Worm (Caenorhabditis elegans): ENCODE results near the gene col-8.

col-8 gene

DNA sequence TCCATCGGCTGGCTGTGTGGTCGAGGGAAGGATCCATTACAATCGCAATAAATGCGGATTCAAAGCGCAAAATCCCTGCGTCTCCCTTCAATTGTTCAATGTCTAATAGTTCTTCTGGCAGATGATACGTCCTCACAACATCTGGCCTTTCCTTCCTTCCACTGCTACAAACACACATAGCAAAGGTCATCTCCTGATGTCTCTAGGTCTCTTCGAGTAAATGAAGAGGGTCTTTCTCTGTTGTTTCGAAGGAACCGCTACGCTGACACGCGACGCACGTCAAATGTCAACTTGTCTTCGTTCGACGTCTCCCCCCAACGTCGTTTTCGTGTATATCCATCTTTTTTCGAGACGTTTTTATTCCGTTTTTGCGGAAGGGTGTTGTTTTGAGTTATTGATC lies 41.5 kb downstream of the col-8 start (continued):
- peak in 1 of 3 experiments; percentile 32 for TF ChIP-seq ceh-82 (tag; optimal IDR thresholded peaks at IDR 0.05)
- no peak for TF ChIP-seq ceh-90 (tag; optimal IDR thresholded peaks at IDR 0.05)
- no peak for TF ChIP-seq nhr-12 (tag; optimal IDR thresholded peaks at IDR 0.05)
- peak; percentile 47 for TF ChIP-seq nhr-77 (tag; optimal IDR thresholded peaks at IDR 0.05)
- TF ChIP-seq lin-14 (GFP tag; optimal IDR thresholded peaks at IDR 0.05), result peak; percentile 91
- no peak for TF ChIP-seq grh-1 (GFP tag; IDR thresholded peaks at IDR 0.05)
- TF ChIP-seq elt-3 (tag; optimal IDR thresholded peaks at IDR 0.05), result peak in 2 of 6 experiments; percentile 17 to 65
- no peak for TF ChIP-seq mab-9 (GFP tag; IDR thresholded peaks at IDR 0.05)
- TF ChIP-seq nhr-85 (tag), result peak; percentile 92
- TF ChIP-seq nhr-47 (tag; optimal IDR thresholded peaks at IDR 0.05), result peak; percentile 49
- TF ChIP-seq snpc-4 (tag; optimal IDR thresholded peaks at IDR 0.05), result peak; percentile 31
- no peak for TF ChIP-seq sptf-1 (tag; optimal IDR thresholded peaks at IDR 0.05)
- TF ChIP-seq rnt-1 (tag; optimal IDR thresholded peaks at IDR 0.05), result peak; percentile 68
- peak; percentile 24 for TF ChIP-seq unc-86 (tag; optimal IDR thresholded peaks at IDR 0.05)
- peak; percentile 48 to 62 for TF ChIP-seq efl-1 (optimal IDR thresholded peaks at IDR 0.05)
- peak; percentile 40 to 82 for TF ChIP-seq efl-1 (GFP tag; optimal IDR thresholded peaks at IDR 0.05 in 1 of 2)

DNA sequence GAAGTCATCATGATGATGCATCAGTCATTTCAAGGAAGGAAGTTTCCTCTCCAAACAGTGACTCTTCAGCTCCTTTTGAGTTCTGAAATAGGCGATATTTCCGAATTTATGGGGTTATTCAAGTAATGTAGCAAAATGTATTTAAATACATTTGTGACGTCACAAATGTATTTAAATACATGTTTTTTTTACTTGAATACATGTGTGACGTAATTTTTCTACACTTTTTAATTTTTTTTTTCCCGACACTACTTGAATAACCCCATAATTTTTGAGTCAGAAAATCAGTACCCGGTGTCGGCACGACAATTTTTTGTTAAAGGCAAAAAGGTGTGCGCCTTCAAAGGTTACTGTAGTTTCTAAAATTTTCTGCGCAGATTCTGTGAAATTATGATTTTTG lies 45.4 kb downstream of the col-8 start:
- no peak for TF ChIP-seq nhr-28 (tag; optimal IDR thresholded peaks at IDR 0.05)

DNA sequence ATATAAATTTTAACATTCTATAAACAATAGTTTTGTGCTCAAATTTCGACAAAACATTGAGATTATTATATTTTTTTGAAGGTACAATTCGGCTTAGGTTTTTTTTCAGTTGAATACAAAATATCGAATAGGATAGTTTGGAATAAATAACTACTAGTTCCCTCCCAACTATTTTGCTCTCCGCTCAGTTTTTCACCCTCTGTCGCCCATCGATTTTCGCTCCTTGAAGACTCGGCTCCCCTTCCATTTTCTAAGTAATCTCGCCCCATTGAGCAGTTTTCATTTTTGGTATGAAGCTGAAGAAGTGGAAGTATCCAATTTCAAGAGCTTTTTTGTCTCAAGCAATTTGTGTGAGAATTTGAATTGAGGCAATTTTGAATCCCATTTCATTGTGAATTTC lies 46.7 kb downstream of the col-8 start, which contains the start of gene F31E3.2:
Gene F31E3.2, plus strand, starts transcription at position 301 of the 400 bp plus-strand sequence.
- no peak for TF ChIP-seq zip-4 (GFP tag; optimal IDR thresholded peaks at IDR 0.05)
- peak in 1 of 2 experiments; percentile 9 for TF ChIP-seq lsy-2 (tag; optimal IDR thresholded peaks at IDR 0.05)

DNA sequence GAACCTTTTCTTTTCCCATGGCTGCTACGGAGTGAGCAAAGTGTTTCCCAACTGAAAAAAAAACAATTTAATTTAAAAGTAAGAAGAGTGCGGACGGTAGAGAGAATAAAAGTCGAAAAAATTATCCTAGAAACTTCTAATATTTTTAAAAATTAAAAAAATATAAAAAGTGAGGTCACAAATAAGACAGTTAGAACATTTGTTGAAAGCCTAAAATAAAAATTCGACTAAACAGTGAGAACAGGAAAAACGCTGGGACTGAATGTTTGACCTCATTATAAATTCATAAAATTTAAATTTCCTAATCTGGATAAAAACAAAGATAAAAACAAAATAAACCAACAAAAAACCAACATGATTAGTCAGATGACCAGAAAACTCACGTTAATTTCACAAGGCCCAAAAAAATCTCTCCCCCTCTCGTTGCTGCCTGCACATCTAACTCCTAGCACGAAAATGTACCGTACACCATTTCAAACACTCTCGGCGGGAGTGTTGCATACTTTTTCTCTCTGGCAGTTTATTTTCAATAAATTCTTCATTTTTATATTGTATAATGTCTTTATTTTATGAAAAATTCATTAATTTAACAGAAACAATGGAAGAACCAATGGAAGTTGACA lies 48.6 kb downstream of the col-8 start, which contains the start of the genes eef-1A.1 and rfc-4:
Gene eef-1A.1, minus strand, starts transcription at position 51 of the 623 bp plus-strand sequence.
Gene rfc-4, plus strand, starts transcription at position 592 of the 623 bp plus-strand sequence.
- peak; percentile 96 for TF ChIP-seq nhr-77 (tag; optimal IDR thresholded peaks at IDR 0.05)
- peak; percentile 82 for TF ChIP-seq aha-1 (tag; optimal IDR thresholded peaks at IDR 0.05)
- TF ChIP-seq unc-30 (tag; optimal IDR thresholded peaks at IDR 0.05), result no peak
- peak; percentile 75 for TF ChIP-seq sox-4 (tag; optimal IDR thresholded peaks at IDR 0.05)
- TF ChIP-seq ztf-4 (tag; optimal IDR thresholded peaks at IDR 0.05), result peak; percentile 93
- TF ChIP-seq mdl-1 (tag; optimal IDR thresholded peaks at IDR 0.05), result peak in 1 of 2 experiments; percentile 97
- peak; percentile 93 for TF ChIP-seq aly-2 (tag; optimal IDR thresholded peaks at IDR 0.05)
- peak; percentile 95 for TF ChIP-seq jun-1 (tag; optimal IDR thresholded peaks at IDR 0.05)
- peak; percentile 99 for TF ChIP-seq snu-23 (GFP tag; optimal IDR thresholded peaks at IDR 0.05)
- TF ChIP-seq unc-86 (tag; optimal IDR thresholded peaks at IDR 0.05), result peak; percentile 93
- no peak for TF ChIP-seq Y116A8C.19 (tag; optimal IDR thresholded peaks at IDR 0.05; ENCODE audit: borderline replicate concordance)
- TF ChIP-seq nhr-28 (tag; optimal IDR thresholded peaks at IDR 0.05), result no peak
- no peak for TF ChIP-seq sptf-1 (tag; optimal IDR thresholded peaks at IDR 0.05)
- peak; percentile 94 for TF ChIP-seq pax-3 (tag; optimal IDR thresholded peaks at IDR 0.05)
- TF ChIP-seq ceh-90 (tag; optimal IDR thresholded peaks at IDR 0.05), result peak; percentile 59
- TF ChIP-seq unc-98 (GFP tag; IDR thresholded peaks at IDR 0.05), result peak; percentile 51; the same call in 1 of the 2 replicates
- TF ChIP-seq pqm-1 (tag; optimal IDR thresholded peaks at IDR 0.05), result no peak
- TF ChIP-seq egl-27 (tag; optimal IDR thresholded peaks at IDR 0.05), result peak in 1 of 2 experiments; percentile 5
- TF ChIP-seq hpl-2 (GFP tag; optimal IDR thresholded peaks at IDR 0.05), result peak; percentile 90
- peak; percentile 0 for TF ChIP-seq C34B4.2 (tag; optimal IDR thresholded peaks at IDR 0.05)
- peak; percentile 97 for TF ChIP-seq lin-14 (GFP tag; optimal IDR thresholded peaks at IDR 0.05)
- peak; percentile 98 for TF ChIP-seq isw-1 (GFP tag; IDR thresholded peaks at IDR 0.05)
- peak in 1 of 2 experiments; percentile 85 for TF ChIP-seq ztf-11 (tag; optimal IDR thresholded peaks at IDR 0.05)
- TF ChIP-seq irx-1 (tag; optimal IDR thresholded peaks at IDR 0.05), result peak; percentile 91
- TF ChIP-seq lin-15B (tag; optimal IDR thresholded peaks at IDR 0.05), result peak; percentile 96
- TF ChIP-seq elt-2 (tag; optimal IDR thresholded peaks at IDR 0.05), result peak; percentile 59
- peak; percentile 98 for TF ChIP-seq nhr-85 (tag)
- peak; percentile 98 for TF ChIP-seq nhr-71 (tag; optimal IDR thresholded peaks at IDR 0.05)
- no peak for TF ChIP-seq tlp-1 (tag; optimal IDR thresholded peaks at IDR 0.05)
- TF ChIP-seq mef-2 (tag; optimal IDR thresholded peaks at IDR 0.05), result peak; percentile 64
- peak; percentile 92 for TF ChIP-seq snpc-4 (tag; optimal IDR thresholded peaks at IDR 0.05)
- no peak for TF ChIP-seq alr-1 (tag; optimal IDR thresholded peaks at IDR 0.05; ENCODE audit: borderline replicate concordance)
- TF ChIP-seq ceh-88 (GFP tag; IDR thresholded peaks at IDR 0.05), result peak; percentile 92
- peak; percentile 99 to 100 for TF ChIP-seq lsy-2 (tag; optimal IDR thresholded peaks at IDR 0.05)
- TF ChIP-seq lin-39 (tag; optimal IDR thresholded peaks at IDR 0.05), result peak; percentile 91

Data from whole organism, L1 larva.